Worm (Caenorhabditis elegans) whole organism, L4 larva: Measurements from ENCODE around the gene phat-8.

ENCODE experiments used
- aha-1 ChIP-seq: fragments of 150-350 bp; peaks from one replicate; lab custom pipeline; 2014; ENCODE audit warnings: missing biosample characterization, missing genetic modification characterization
- ceh-20 ChIP-seq: fragments of 200-800 bp; sonication (Bioruptor generic); IDR thresholded peaks from 2 replicates; pipeline ENCODE4 v1.3.6; 2022; ENCODE audit warnings: missing genetic modification reagents, missing genetic modification characterization, missing compliant biosample characterization
- ceh-82 ChIP-seq: sonication (generic microtip); optimal IDR thresholded peaks from 2 replicates; lab custom pipeline; 2017; ENCODE audit warnings: missing biosample characterization, missing genetic modification characterization
- daf-16 ChIP-seq, 3 experiments: sonication (generic microtip); optimal IDR thresholded peaks; 2 replicates each; lab custom pipeline; 2016 to 2017; ENCODE audit warnings: missing genetic modification characterization in 3 of 3, missing genetic modification reagents in 3 of 3, mild to moderate bottlenecking in 2 of 3, missing compliant biosample characterization in 2 of 3, missing biosample characterization in 1 of 3, moderate library complexity in 1 of 3
- lin-13 ChIP-seq: fragments of 150-350 bp; optimal IDR thresholded peaks from 2 replicates; lab custom pipeline; 2014; ENCODE audit warnings: missing biosample characterization, missing genetic modification reagents, missing genetic modification characterization
- lin-15B ChIP-seq: fragments of 150-350 bp; sonication (generic microtip); optimal IDR thresholded peaks from 3 replicates; lab custom pipeline; 2014; ENCODE audit warnings: missing biosample characterization, missing genetic modification characterization
- lir-3 ChIP-seq: sonication (generic microtip); optimal IDR thresholded peaks from 2 replicates; lab custom pipeline; 2016; ENCODE audit warnings: mild to moderate bottlenecking, missing genetic modification characterization, missing compliant biosample characterization
- nhr-28 ChIP-seq: fragments of 150-350 bp; optimal IDR thresholded peaks from 2 replicates; lab custom pipeline; 2014; ENCODE audit warnings: missing biosample characterization, missing genetic modification characterization
- nhr-48 ChIP-seq: sonication (generic microtip); optimal IDR thresholded peaks from 2 replicates; lab custom pipeline; 2016; ENCODE audit warnings: mild to moderate bottlenecking, missing genetic modification characterization, missing compliant biosample characterization
- pha-4 ChIP-seq, 2 experiments: fragments of 150-350 bp in 1 of 2; fragments of 200-800 bp in 1 of 2; sonication (Bioruptor generic) in 1 of 2; IDR thresholded peaks in 1 of 2; optimal IDR thresholded peaks in 1 of 2; 2 replicates each; pipeline versions ENCODE4 v1.3.6 to Lab custom; 2014 to 2022; ENCODE audit warnings: missing genetic modification characterization in 2 of 2, missing genetic modification reagents in 2 of 2, missing biosample characterization in 1 of 2, missing compliant biosample characterization in 1 of 2
- snpc-4 ChIP-seq: fragments of 150-350 bp; optimal IDR thresholded peaks from 2 replicates; lab custom pipeline; 2014; ENCODE audit warnings: missing biosample characterization, missing genetic modification characterization
- zip-2 ChIP-seq: fragments of 150-350 bp; optimal IDR thresholded peaks from 2 replicates; lab custom pipeline; 2014; ENCODE audit warnings: missing biosample characterization, missing genetic modification characterization

DNA sequence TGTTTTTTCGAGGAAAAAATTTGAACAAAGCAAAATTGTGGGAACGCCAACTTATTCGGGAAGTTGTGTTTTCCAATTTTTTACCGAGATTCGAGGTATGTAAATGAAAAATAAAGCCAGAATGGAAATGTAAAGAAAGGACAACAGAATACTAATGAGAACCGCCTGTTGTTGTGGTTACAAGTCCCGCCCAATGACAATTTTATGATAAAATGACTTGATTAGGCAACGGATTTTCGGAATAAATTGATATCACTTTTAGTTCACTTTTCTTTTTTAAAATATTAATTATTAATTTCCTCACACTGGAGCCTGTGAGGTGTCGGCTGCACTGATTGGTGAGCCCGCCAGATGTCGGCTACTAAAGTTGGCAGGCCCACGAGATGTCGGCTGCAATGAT is 39.2 kb upstream of the phat-8 start, which contains the start of gene dct-12:
- TF ChIP-seq lin-13 (GFP tag; lab: Kevin White, UChicago), result no peak
- no peak for TF ChIP-seq ceh-20
- TF ChIP-seq snpc-4 (tag; lab: Kevin White, UChicago), result no peak
- no peak for TF ChIP-seq lin-15B (tag; lab: Kevin White, UChicago)
- no peak for TF ChIP-seq aha-1 (tag; lab: Kevin White, UChicago)
- no peak for TF ChIP-seq nhr-28 (tag; lab: Kevin White, UChicago)
- TF ChIP-seq nhr-48, result no peak
- TF ChIP-seq ceh-82 (tag; lab: Kevin White, UChicago), result no peak
- no peak for TF ChIP-seq daf-16 (GFP tag; optimal IDR thresholded peaks at IDR 0.05; lab: Kevin White, UChicago)
- TF ChIP-seq daf-16 (tag; optimal IDR thresholded peaks at IDR 0.05; lab: Kevin White, UChicago), result no peak
- no peak for TF ChIP-seq zip-2 (tag; lab: Kevin White, UChicago)
- no peak for TF ChIP-seq lir-3 (tag; lab: Kevin White, UChicago)
- TF ChIP-seq pha-4 (GFP tag; IDR thresholded peaks at IDR 0.05; lab: Robert Waterston, UW), result no peak
- no peak for TF ChIP-seq pha-4 (tag; optimal IDR thresholded peaks at IDR 0.05; lab: Kevin White, UChicago)
